Worm (Caenorhabditis elegans): ENCODE data around the gene lgc-10.

- TF ChIP-seq hmbx-1 (tag; optimal IDR thresholded peaks at IDR 0.05) (no peak), sea-1 (GFP tag; conservative IDR thresholded peaks at IDR 0.05) (no peak), ceh-13 (GFP tag; optimal IDR thresholded peaks at IDR 0.05) (no peak)
Observed at ce11 chrIV:6493299-6493698, 35.9 kb upstream of the lgc-10 start, which contains the start of gene Y73B6BL.44.
